Fruit fly (Drosophila melanogaster) whole organism: ENCODE results near the gene CG14971.

Source experiments
- CG8478 ChIP-seq: fragments of >200 bp; optimal IDR thresholded peaks from 2 replicates; lab custom pipeline; 2018; ENCODE audit warnings: inconsistent platforms
- Dll ChIP-seq: fragments of >200 bp; optimal IDR thresholded peaks from 2 replicates; lab custom pipeline; 2017
- EcR ChIP-seq, 2 experiments: fragments of >200 bp; optimal IDR thresholded peaks; 2 replicates each; lab custom pipeline; 2017; ENCODE audit warnings: missing biosample characterization in 2 of 2, missing genetic modification characterization in 2 of 2, missing genetic modification reagents in 2 of 2
- pan ChIP-seq: fragments of >200 bp; optimal IDR thresholded peaks from 2 replicates; lab custom pipeline; 2017
- psq ChIP-seq: fragments of >200 bp; optimal IDR thresholded peaks from 2 replicates; lab custom pipeline; 2017
- usp ChIP-seq: fragments of >200 bp; optimal IDR thresholded peaks from 2 replicates; lab custom pipeline; 2017; ENCODE audit warnings: missing biosample characterization, missing genetic modification characterization, mixed read lengths

CG14971 gene

DNA sequence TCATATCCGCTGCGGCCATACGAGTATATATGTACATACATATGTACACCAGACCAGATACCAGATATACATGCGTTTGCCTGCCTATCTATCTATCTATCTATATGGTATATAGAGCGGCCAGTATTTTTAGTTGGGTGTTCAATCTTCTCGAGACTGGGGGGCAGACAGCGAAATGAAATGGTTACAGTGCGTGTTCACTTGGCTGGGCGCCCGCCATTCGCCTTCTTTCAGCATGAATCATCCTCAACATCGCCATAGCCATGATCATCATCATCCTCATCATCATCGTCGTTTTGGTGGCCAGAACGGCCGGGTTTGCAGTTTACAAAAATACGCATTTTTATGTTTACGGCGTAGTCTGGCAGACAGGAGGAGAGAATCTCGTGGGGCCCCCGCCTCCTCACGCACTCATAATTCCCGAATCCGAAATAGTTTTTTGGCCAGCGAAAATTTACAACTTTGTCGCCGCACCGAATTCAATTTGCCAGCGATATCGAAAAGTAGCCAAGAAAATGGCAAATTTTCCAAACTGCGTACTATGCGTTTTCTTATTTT, 15.0 kb downstream of the CG14971 start:
- no peak for TF ChIP-seq CG8478 (lab: Kevin White, UChicago)
- TF ChIP-seq psq = no peak
- TF ChIP-seq EcR (GFP tag; optimal IDR thresholded peaks at IDR 0.05; lab: Kevin White, UChicago) = no peak
- no peak for TF ChIP-seq usp (GFP tag; lab: Kevin White, UChicago)
- TF ChIP-seq pan = no peak
- TF ChIP-seq Dll (lab: Kevin White, UChicago) = no peak

DNA sequence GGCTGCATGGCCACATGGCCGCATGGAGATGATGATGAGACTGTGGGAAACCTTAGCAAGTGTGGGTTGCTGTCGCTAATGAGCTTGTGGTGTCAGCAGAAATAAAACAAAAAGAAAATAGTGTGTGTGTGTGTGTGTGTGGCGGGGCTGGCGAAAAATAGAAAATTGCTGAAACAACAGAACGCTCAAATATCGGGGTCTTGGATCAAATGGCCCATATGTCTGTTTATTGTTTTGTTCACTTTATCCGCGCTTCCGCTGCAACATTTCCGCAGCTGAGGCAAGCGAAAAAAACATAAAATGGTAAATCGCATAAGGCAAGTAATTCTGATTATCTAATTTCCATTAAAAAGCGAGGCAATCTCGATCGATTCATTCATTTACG, 15.6 kb downstream of the CG14971 start:
- no peak for TF ChIP-seq pan
- TF ChIP-seq Dll (lab: Kevin White, UChicago) = no peak
- TF ChIP-seq CG8478 (lab: Kevin White, UChicago) = no peak
- no peak for TF ChIP-seq usp (GFP tag; lab: Kevin White, UChicago)
- no peak for TF ChIP-seq psq
- TF ChIP-seq EcR (GFP tag; optimal IDR thresholded peaks at IDR 0.05; lab: Kevin White, UChicago) = no peak

DNA sequence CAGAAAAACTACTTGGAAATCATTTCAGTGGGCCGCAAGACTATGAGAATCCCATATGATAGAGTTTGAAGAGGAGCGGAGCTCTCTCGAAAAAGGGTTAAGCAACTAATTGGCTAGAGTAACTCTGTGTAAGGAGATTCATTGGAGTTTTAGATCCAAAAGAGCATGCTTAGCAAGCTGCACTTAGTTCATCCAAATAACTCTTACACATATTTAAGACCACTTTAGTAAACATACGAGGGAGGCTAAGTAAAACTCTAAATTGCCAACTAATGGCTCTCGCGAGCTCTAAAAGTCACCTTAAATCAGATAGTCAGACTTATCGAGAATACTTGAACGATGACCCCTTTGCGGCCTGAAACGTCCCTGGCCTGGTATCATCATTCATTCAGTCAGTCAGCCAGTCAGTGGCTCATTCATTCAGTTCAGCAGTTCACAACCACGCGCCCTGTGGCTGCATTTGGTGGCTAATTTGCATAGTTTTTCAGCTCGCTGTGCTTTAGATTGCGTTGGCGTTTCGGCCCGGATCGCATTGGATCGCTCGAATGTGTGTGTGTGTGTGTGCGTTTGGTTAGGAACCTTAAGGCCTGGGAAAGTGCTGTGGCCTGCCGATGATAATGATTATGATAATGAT, 16.1 kb downstream of the CG14971 start:
- TF ChIP-seq usp (GFP tag; lab: Kevin White, UChicago) (no peak), CG8478 (lab: Kevin White, UChicago) (no peak)

DNA sequence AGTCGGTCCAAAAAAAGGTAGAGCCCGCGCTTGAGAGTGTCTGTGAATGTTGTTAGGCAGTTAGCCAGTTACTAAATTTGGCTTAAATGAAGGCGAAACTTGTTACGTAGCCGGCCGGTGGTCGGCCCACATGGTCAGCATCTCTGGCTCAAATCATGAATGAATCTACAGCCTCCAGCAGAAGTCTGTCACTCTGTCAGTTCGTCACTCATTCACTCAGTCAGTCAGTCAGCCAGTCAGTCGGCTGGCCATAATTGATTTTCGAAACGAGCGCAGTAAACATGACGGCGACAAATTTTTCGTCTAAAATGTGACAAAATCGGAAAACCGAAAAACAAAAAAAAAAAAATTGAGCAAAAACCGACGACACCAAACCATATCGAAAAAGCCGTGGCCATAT, 16.7 kb downstream of the CG14971 start:
- TF ChIP-seq psq (no peak), pan (no peak), Dll (lab: Kevin White, UChicago) (no peak), usp (GFP tag; lab: Kevin White, UChicago) (no peak)

DNA sequence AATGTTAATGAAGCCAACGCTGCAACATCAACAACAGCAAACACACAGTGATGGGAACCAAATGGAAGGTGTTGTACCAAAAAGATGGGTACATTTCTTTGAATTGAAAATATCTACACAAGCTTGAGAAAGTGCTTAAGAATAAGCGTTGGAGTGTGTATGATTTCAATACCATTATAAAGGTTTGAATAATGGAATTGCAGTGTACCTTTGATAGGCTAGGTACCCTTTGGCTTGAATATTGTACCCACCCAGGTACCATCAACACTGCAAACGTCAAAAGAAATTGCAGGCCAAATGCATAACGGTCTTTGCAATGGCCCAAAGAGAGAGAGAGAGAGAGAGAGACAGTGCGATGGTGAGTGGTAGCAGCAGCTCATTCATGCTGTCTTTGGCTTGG, 18.4 kb downstream of the CG14971 start:
- TF ChIP-seq pan (no peak), usp (GFP tag; lab: Kevin White, UChicago) (no peak), CG8478 (lab: Kevin White, UChicago) (no peak), psq (no peak), Dll (lab: Kevin White, UChicago) (no peak)

DNA sequence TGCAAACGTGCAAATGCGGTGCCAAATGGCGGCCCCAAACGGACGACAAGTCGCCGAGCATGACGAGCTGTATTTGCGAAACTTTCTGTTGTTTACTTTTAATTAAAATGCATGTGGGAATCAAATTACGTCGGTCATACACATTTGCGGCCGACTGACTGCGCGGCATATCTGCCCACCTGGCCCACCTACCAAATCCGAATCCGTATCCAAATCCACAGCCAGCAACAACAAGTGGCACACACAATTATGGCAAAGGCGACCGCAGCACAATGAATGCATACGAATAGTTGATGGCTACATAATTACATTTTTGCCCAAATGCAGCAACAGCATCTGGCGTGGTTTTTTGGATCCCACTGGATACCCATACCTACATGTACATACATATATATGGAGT, 19.3 kb downstream of the CG14971 start:
- TF ChIP-seq pan (no peak), EcR (GFP tag; optimal IDR thresholded peaks at IDR 0.05; lab: Kevin White, UChicago) (no peak), Dll (lab: Kevin White, UChicago) (no peak), usp (GFP tag; lab: Kevin White, UChicago) (no peak), psq (no peak), CG8478 (lab: Kevin White, UChicago) (no peak)

DNA sequence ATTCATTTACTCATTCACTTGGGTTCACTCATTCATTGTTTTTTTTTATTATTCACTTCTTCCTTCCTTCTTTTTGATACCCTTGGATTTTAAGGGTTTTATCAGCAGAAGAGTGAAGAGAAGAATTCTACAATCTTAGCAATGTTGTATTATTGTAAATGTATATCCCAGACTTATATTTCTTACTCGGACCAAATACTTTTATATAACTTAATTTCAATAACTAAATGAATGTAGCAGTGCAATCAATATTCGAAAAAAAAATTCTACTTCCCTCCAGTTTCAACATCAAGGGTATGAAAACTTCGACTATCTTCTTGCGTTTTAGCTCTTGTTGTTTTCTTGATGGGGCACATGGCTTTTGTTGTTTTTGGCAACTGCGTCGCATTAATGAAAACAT, 20.7 kb downstream of the CG14971 start:
- peak; percentile 84 for TF ChIP-seq pan
- no peak for TF ChIP-seq Dll (lab: Kevin White, UChicago)

DNA sequence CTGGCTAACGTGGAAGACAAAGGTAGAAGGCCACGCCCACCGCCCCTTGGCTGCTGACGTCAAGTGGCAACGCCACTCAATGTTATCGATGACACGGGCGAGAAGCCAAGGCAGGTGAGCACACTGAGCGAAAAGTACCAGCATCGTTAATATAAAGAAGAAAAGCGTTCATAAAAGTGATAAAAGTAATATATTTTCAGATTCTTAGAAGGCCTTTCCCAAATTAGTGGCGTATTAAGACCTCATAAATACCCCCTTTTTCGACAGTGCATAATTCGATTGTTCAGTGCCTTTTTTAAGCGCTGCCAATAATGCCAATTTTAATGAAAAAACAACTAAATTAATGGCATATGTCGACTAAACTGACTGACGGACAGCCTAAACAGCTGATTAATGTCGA, 21.4 kb downstream of the CG14971 start:
- TF ChIP-seq pan = no peak
- no peak for TF ChIP-seq psq
- TF ChIP-seq Dll (lab: Kevin White, UChicago) = no peak
- no peak for TF ChIP-seq usp (GFP tag; lab: Kevin White, UChicago)
- no peak for TF ChIP-seq CG8478 (lab: Kevin White, UChicago)
- no peak for TF ChIP-seq EcR (GFP tag; optimal IDR thresholded peaks at IDR 0.05; lab: Kevin White, UChicago)

DNA sequence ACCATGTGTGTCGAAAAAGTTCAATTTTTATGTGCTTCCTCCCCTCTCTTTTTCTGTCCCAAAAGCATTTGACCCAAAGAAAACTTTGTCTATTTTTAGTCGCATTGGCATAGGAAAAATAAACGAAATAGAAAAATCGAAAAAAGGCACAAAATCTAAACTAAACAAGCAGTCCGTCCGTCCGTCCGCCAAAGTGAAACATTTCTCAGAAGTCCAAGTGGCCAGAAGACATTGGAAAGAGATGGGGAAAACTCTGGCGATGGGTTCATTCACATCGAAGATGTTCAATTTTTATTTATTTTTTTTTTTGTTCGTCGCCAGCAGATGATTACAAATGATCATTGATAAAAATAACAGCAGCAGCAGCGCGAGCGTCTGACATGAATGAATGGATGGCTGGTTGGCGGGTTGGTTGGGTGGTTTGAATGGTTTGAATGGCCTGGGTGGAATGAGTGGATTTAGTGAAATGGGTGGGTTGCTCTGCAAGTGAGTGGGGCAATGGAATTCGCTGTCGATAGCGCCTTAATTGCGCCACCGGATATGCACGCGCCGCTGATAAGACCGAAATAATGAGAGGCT, 23.1 kb downstream of the CG14971 start:
- TF ChIP-seq psq = no peak
- peak in 1 of 2 experiments; percentile 40 for TF ChIP-seq EcR (GFP tag; optimal IDR thresholded peaks at IDR 0.05; lab: Kevin White, UChicago)

DNA sequence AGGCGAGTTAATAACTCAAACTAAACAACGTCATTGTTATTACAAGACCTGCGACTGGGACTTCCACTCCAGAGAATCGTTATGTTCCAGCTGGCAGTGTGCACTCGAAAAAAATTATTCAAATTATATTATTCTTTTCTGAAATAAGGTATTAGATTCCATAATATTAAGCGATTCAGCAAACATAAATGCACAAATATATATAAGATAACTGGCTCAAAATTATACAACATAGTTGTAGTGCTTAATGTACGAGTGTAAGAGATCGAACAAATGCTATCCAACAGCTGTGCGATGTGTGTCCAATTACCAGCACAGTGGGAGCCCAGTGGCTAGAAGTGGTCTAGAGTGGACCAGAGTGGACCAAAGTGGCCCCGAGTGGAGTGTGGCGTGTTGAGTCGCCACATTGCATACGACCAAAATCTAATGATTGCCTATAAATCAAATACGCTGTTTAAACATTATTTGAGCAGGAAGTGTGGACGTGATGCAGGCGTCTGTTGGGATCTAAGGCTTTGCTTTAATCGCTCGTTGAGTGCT, 26.8 kb downstream of the CG14971 start:
- TF ChIP-seq CG8478 (lab: Kevin White, UChicago) (no peak), usp (GFP tag; lab: Kevin White, UChicago) (no peak), EcR (GFP tag; optimal IDR thresholded peaks at IDR 0.05; lab: Kevin White, UChicago) (no peak), Dll (lab: Kevin White, UChicago) (no peak)

DNA sequence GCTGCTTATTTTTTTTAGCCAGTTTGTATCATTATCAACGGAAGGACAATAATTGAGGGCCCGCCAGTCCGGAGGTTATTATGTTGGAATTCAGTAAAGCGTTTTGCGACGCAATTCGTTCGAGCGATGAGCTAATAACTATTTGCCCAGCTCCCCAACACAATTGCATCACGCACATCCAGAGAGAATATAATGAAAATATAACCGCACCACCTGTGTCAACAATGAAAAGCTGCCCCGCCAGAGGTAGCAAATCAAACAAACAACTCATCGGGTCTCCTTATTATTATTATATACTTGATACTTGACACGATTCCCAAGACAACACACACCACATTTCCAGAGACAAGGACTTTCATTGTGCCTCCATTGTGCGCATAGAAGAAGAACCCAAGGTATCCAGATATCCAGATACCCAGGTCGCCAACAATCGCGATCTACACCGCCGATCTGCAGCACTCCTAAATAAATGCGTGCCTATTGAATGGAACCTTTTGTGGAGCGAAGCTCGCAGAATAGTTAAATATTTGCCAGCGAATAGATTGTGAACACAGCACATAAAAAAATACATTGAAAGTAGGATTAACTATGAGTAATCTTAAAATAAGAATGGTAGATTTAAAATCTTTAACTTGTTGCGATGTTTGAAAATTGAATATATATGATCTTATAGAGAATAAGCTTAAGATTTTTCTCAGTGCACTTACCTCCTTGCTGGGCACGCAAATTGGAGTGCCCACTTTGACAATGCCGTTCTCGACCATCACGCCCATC, 28.2 kb downstream of the CG14971 start:
- TF ChIP-seq usp (GFP tag; lab: Kevin White, UChicago) = no peak
- no peak for TF ChIP-seq psq
- TF ChIP-seq CG8478 (lab: Kevin White, UChicago) = no peak
- no peak for TF ChIP-seq Dll (lab: Kevin White, UChicago)
- TF ChIP-seq EcR (GFP tag; optimal IDR thresholded peaks at IDR 0.05; lab: Kevin White, UChicago) = no peak
- TF ChIP-seq pan = no peak
